Fruit fly (Drosophila melanogaster) whole organism, prepupa: ENCODE results near the gene TTLL3A.
A peak's percentile ranks its signal among the peaks of the same experiment; 100 is the strongest.

Source experiments
- Blimp-1 ChIP-seq: fragments of 200-800 bp; sonication (Bioruptor generic); optimal IDR thresholded peaks from 3 replicates; lab custom pipeline; 2017; ENCODE audit warnings: missing biosample characterization, missing genetic modification characterization, mild to moderate bottlenecking, moderate library complexity, missing genetic modification reagents
- CG10631 ChIP-seq: fragments of 200-800 bp; sonication (Bioruptor generic); optimal IDR thresholded peaks from 2 replicates; lab custom pipeline; 2016; ENCODE audit warnings: missing biosample characterization, missing genetic modification characterization
- CG10669 ChIP-seq: fragments of 200-800 bp; sonication (Bioruptor generic); optimal IDR thresholded peaks from 3 replicates; lab custom pipeline; 2018; ENCODE audit warnings: missing biosample characterization, mild to moderate bottlenecking, missing genetic modification characterization, moderate library complexity
- CG11294 ChIP-seq: fragments of 200-800 bp; sonication (Bioruptor generic); IDR thresholded peaks from 2 replicates; pipeline ENCODE4 v1.3.6; 2022; ENCODE audit warnings: missing biosample characterization, missing genetic modification characterization
- CG11902 ChIP-seq: fragments of 200-800 bp; sonication (Bioruptor generic); optimal IDR thresholded peaks from 3 replicates; lab custom pipeline; 2016; ENCODE audit warnings: missing biosample characterization, missing genetic modification characterization
- CG15336 ChIP-seq: fragments of 200-800 bp; sonication (Bioruptor generic); IDR thresholded peaks from 2 replicates; pipeline ENCODE4 v1.3.6; 2022; ENCODE audit warnings: missing biosample characterization, missing genetic modification characterization
- CG1621 ChIP-seq: fragments of 200-800 bp; sonication (Bioruptor generic); optimal IDR thresholded peaks from 3 replicates; lab custom pipeline; 2018; ENCODE audit warnings: missing biosample characterization, mild to moderate bottlenecking, missing genetic modification characterization
- CG16779 ChIP-seq: fragments of 200-800 bp; sonication (Bioruptor generic); optimal IDR thresholded peaks from 3 replicates; lab custom pipeline; 2017; ENCODE audit warnings: missing biosample characterization, mild to moderate bottlenecking, missing genetic modification characterization
- CG32006 ChIP-seq: fragments of 200-800 bp; sonication (Bioruptor generic); optimal IDR thresholded peaks from 3 replicates; lab custom pipeline; 2017; ENCODE audit warnings: missing biosample characterization, mild to moderate bottlenecking, missing genetic modification characterization
- CG34406 ChIP-seq: fragments of 200-800 bp; sonication (Bioruptor generic); optimal IDR thresholded peaks from 3 replicates; lab custom pipeline; 2016; ENCODE audit warnings: missing biosample characterization, missing genetic modification characterization
- CG3919 ChIP-seq: fragments of 200-800 bp; sonication (Bioruptor generic); optimal IDR thresholded peaks from 3 replicates; lab custom pipeline; 2016; ENCODE audit warnings: missing biosample characterization, missing genetic modification characterization
- CG6163 ChIP-seq: fragments of 200-800 bp; sonication (Bioruptor generic); IDR thresholded peaks from 3 replicates; pipeline ENCODE4 v1.3.6; 2022; ENCODE audit warnings: missing biosample characterization, missing genetic modification characterization
- CG6276 ChIP-seq: fragments of 200-800 bp; sonication (Bioruptor generic); optimal IDR thresholded peaks from 2 replicates; lab custom pipeline; 2017; ENCODE audit warnings: missing biosample characterization, mild to moderate bottlenecking, missing genetic modification characterization
- CG6808 ChIP-seq: fragments of 200-800 bp; sonication (Bioruptor generic); optimal IDR thresholded peaks from 3 replicates; lab custom pipeline; 2017; ENCODE audit warnings: missing biosample characterization, missing genetic modification characterization, mild to moderate bottlenecking, moderate library complexity, missing genetic modification reagents
- CG6854 ChIP-seq: fragments of 200-800 bp; sonication (Bioruptor generic); optimal IDR thresholded peaks from 2 replicates; lab custom pipeline; 2017; ENCODE audit warnings: missing biosample characterization, mild to moderate bottlenecking, missing genetic modification characterization
- CG8119 ChIP-seq: fragments of 200-800 bp; sonication (Bioruptor generic); IDR thresholded peaks from 3 replicates; pipeline ENCODE4 v1.3.6; 2022; ENCODE audit warnings: missing biosample characterization, missing genetic modification characterization
- CG8632 ChIP-seq: fragments of 200-800 bp; sonication (Bioruptor generic); optimal IDR thresholded peaks from 3 replicates; lab custom pipeline; 2016; ENCODE audit warnings: missing biosample characterization, missing genetic modification characterization
- CG9139 ChIP-seq: fragments of 200-800 bp; sonication (Bioruptor generic); optimal IDR thresholded peaks from 3 replicates; lab custom pipeline; 2017; ENCODE audit warnings: missing biosample characterization, mild to moderate bottlenecking, missing genetic modification characterization
- Eip75B ChIP-seq: fragments of 200-800 bp; sonication (Bioruptor generic); optimal IDR thresholded peaks from 3 replicates; lab custom pipeline; 2016; ENCODE audit warnings: missing biosample characterization, missing genetic modification characterization
- Eip93F ChIP-seq: fragments of 200-800 bp; sonication (Bioruptor generic); optimal IDR thresholded peaks from 2 replicates; lab custom pipeline; 2016; ENCODE audit warnings: missing biosample characterization, mild to moderate bottlenecking, missing genetic modification characterization
- Ets21C ChIP-seq: fragments of 200-800 bp; sonication (Bioruptor generic); optimal IDR thresholded peaks from 3 replicates; lab custom pipeline; 2016; ENCODE audit warnings: missing biosample characterization, missing genetic modification characterization
- Gug ChIP-seq: fragments of 200-800 bp; sonication (Bioruptor generic); IDR thresholded peaks from 2 replicates; pipeline ENCODE4 v1.3.6; 2022; ENCODE audit warnings: missing biosample characterization, missing genetic modification characterization
- Hr38 ChIP-seq: sonication (Bioruptor generic); optimal IDR thresholded peaks from 2 replicates; lab custom pipeline; 2016; ENCODE audit warnings: missing biosample characterization, missing genetic modification characterization
- Hr39 ChIP-seq: fragments of 200-800 bp; sonication (Bioruptor generic); optimal IDR thresholded peaks from 2 replicates; lab custom pipeline; 2016; ENCODE audit warnings: missing biosample characterization, missing genetic modification characterization
- Hr4 ChIP-seq: fragments of 200-800 bp; sonication (Bioruptor generic); optimal IDR thresholded peaks from 3 replicates; lab custom pipeline; 2016; ENCODE audit warnings: missing biosample characterization, missing genetic modification characterization
- Met ChIP-seq: fragments of 200-800 bp; sonication (Bioruptor generic); optimal IDR thresholded peaks from 3 replicates; lab custom pipeline; 2016; ENCODE audit warnings: missing biosample characterization, missing genetic modification characterization
- Smox ChIP-seq: fragments of 200-800 bp; sonication (Bioruptor generic); optimal IDR thresholded peaks from 3 replicates; lab custom pipeline; 2016; ENCODE audit warnings: missing biosample characterization, missing genetic modification characterization
- Sox102F ChIP-seq: fragments of 200-800 bp; sonication (Bioruptor generic); optimal IDR thresholded peaks from 2 replicates; lab custom pipeline; 2016; ENCODE audit warnings: missing biosample characterization, mild to moderate bottlenecking, missing genetic modification characterization
- Sox15 ChIP-seq: fragments of 200-800 bp; sonication (Bioruptor generic); optimal IDR thresholded peaks from 3 replicates; lab custom pipeline; 2016; ENCODE audit warnings: missing biosample characterization, missing genetic modification characterization
- achi ChIP-seq: fragments of 200-800 bp; sonication (Bioruptor generic); optimal IDR thresholded peaks from 3 replicates; lab custom pipeline; 2016; ENCODE audit warnings: missing biosample characterization, missing genetic modification characterization
- acj6 ChIP-seq: fragments of 200-800 bp; sonication (Bioruptor generic); optimal IDR thresholded peaks from 3 replicates; lab custom pipeline; 2016; ENCODE audit warnings: missing biosample characterization, missing genetic modification characterization
- dac ChIP-seq: fragments of 200-800 bp; sonication (Bioruptor generic); optimal IDR thresholded peaks from 2 replicates; lab custom pipeline; 2017; ENCODE audit warnings: missing biosample characterization, mild to moderate bottlenecking, missing genetic modification characterization
- dsx ChIP-seq: fragments of 200-800 bp; optimal IDR thresholded peaks from 3 replicates; lab custom pipeline; 2019; ENCODE audit warnings: missing biosample characterization, mild to moderate bottlenecking, missing genetic modification characterization, moderate library complexity; ENCODE audit not compliant: poor library complexity, severe bottlenecking
- eg ChIP-seq: fragments of 200-800 bp; sonication (Bioruptor generic); IDR thresholded peaks from 3 replicates; pipeline ENCODE4 v1.3.6; 2022; ENCODE audit warnings: missing biosample characterization, missing genetic modification characterization
- esn ChIP-seq: fragments of 200-800 bp; sonication (Bioruptor generic); optimal IDR thresholded peaks from 2 replicates; lab custom pipeline; 2016; ENCODE audit warnings: missing biosample characterization, mild to moderate bottlenecking, missing genetic modification characterization, moderate library complexity
- fd85E ChIP-seq: fragments of 200-800 bp; sonication (Bioruptor generic); optimal IDR thresholded peaks from 3 replicates; lab custom pipeline; 2016; ENCODE audit warnings: missing biosample characterization, missing genetic modification characterization
- fkh ChIP-seq: fragments of 200-800 bp; sonication (Bioruptor generic); optimal IDR thresholded peaks from 3 replicates; lab custom pipeline; 2017; ENCODE audit warnings: missing biosample characterization, mild to moderate bottlenecking, missing genetic modification characterization, moderate library complexity
- lz ChIP-seq: fragments of 200-800 bp; sonication (Bioruptor generic); optimal IDR thresholded peaks from 3 replicates; lab custom pipeline; 2016; ENCODE audit warnings: missing biosample characterization, missing genetic modification characterization
- net ChIP-seq: fragments of 200-800 bp; sonication (Bioruptor generic); optimal IDR thresholded peaks from 3 replicates; lab custom pipeline; 2016; ENCODE audit warnings: missing biosample characterization, missing genetic modification characterization
- pdm3 ChIP-seq: fragments of 200-800 bp; sonication (Bioruptor generic); optimal IDR thresholded peaks from 3 replicates; lab custom pipeline; 2016; ENCODE audit warnings: missing biosample characterization, missing genetic modification characterization
- spab ChIP-seq: fragments of 200-800 bp; sonication (Bioruptor generic); optimal IDR thresholded peaks from 2 replicates; lab custom pipeline; 2017; ENCODE audit warnings: missing biosample characterization, mild to moderate bottlenecking, missing genetic modification characterization, missing genetic modification reagents
- svp ChIP-seq: fragments of 200-800 bp; sonication (Bioruptor generic); peaks from one replicate; lab custom pipeline; 2016; ENCODE audit warnings: missing biosample characterization, missing genetic modification characterization
- topi ChIP-seq: fragments of 200-800 bp; sonication (Bioruptor generic); optimal IDR thresholded peaks from 3 replicates; lab custom pipeline; 2016; ENCODE audit warnings: missing biosample characterization, missing genetic modification characterization
- vri ChIP-seq: fragments of 200-800 bp; sonication (Bioruptor generic); optimal IDR thresholded peaks from 3 replicates; lab custom pipeline; 2016; ENCODE audit warnings: missing biosample characterization, mild to moderate bottlenecking, missing genetic modification characterization

Gene TTLL3A

dm6 chr2L:6698387-6698786 is 41.6 kb downstream of the TTLL3A start (continued):
- peak; percentile 75 for TF ChIP-seq Gug (GFP tag; lab: Robert Waterston, UW)
- TF ChIP-seq fkh (GFP tag; lab: Kevin White, UChicago), result no peak
- peak; percentile 69 for TF ChIP-seq CG34406 (GFP tag; lab: Kevin White, UChicago)
- TF ChIP-seq CG6163 (GFP tag; lab: Robert Waterston, UW), result peak; percentile 88
- peak; percentile 58 for TF ChIP-seq CG10669 (GFP tag; lab: Kevin White, UChicago)
- TF ChIP-seq lz (GFP tag; lab: Kevin White, UChicago), result peak; percentile 74
- TF ChIP-seq CG8119 (GFP tag; lab: Robert Waterston, UW), result peak; percentile 81
- TF ChIP-seq CG16779 (tag; lab: Kevin White, UChicago), result no peak
- peak; percentile 77 for TF ChIP-seq pdm3 (GFP tag; lab: Kevin White, UChicago)
- TF ChIP-seq dac, result peak; percentile 34
- peak; percentile 50 for TF ChIP-seq spab
- TF ChIP-seq Hr39 (GFP tag; lab: Kevin White, UChicago), result peak; percentile 77
- TF ChIP-seq CG1621 (tag; lab: Kevin White, UChicago), result peak; percentile 45
- TF ChIP-seq CG11902 (GFP tag; lab: Kevin White, UChicago), result peak; percentile 56
- peak; percentile 65 for TF ChIP-seq achi
- TF ChIP-seq vri (GFP tag; lab: Kevin White, UChicago), result peak; percentile 46
- TF ChIP-seq, all 60 proteins: peak for 54

- TF ChIP-seq CG8119 (GFP tag; lab: Robert Waterston, UW) (no peak), Met (GFP tag; lab: Kevin White, UChicago) (no peak), Sox15 (GFP tag; lab: Kevin White, UChicago) (no peak), Hr38 (GFP tag; lab: Kevin White, UChicago) (no peak), CG32006 (GFP tag; lab: Kevin White, UChicago) (no peak), CG9139 (no peak), CG3919 (GFP tag; lab: Kevin White, UChicago) (no peak), spab (no peak), acj6 (GFP tag; lab: Kevin White, UChicago) (no peak), CG6276 (GFP tag; lab: Kevin White, UChicago) (no peak), CG10631 (GFP tag; lab: Kevin White, UChicago) (no peak), CG6808 (GFP tag; lab: Kevin White, UChicago) (no peak), svp (no peak), fkh (GFP tag; lab: Kevin White, UChicago) (no peak)
Observed at dm6 chr2L:6696229-6696628, 43.8 kb downstream of the TTLL3A start.

- TF ChIP-seq CG10669 (GFP tag; lab: Kevin White, UChicago), result peak; percentile 62
- TF ChIP-seq topi (GFP tag; lab: Kevin White, UChicago), result peak; percentile 58
- no peak for TF ChIP-seq Blimp-1
- TF ChIP-seq esn (GFP tag; lab: Kevin White, UChicago), result peak; percentile 64
- peak; percentile 82 for TF ChIP-seq CG6276 (GFP tag; lab: Kevin White, UChicago)
- peak; percentile 44 for TF ChIP-seq CG34406 (GFP tag; lab: Kevin White, UChicago)
- TF ChIP-seq CG8632 (GFP tag; lab: Kevin White, UChicago), result peak; percentile 50
- TF ChIP-seq Hr38 (GFP tag; lab: Kevin White, UChicago), result no peak
- peak; percentile 8; the same call in 1 of the 2 replicates for TF ChIP-seq Gug (GFP tag; lab: Robert Waterston, UW)
- TF ChIP-seq Eip93F (GFP tag; lab: Kevin White, UChicago), result no peak
- no peak for TF ChIP-seq fkh (GFP tag; lab: Kevin White, UChicago)
- TF ChIP-seq achi, result peak; percentile 59
- TF ChIP-seq CG32006 (GFP tag; lab: Kevin White, UChicago), result peak; percentile 89
- TF ChIP-seq CG6163 (GFP tag; lab: Robert Waterston, UW), result no peak
- TF ChIP-seq Ets21C (GFP tag; lab: Kevin White, UChicago), result peak; percentile 7
- peak; percentile 80 for TF ChIP-seq CG15336 (GFP tag; lab: Robert Waterston, UW)
- TF ChIP-seq CG11294, result no peak
- peak; percentile 33 for TF ChIP-seq Smox (GFP tag; lab: Kevin White, UChicago)
- TF ChIP-seq CG16779 (tag; lab: Kevin White, UChicago), result no peak
- peak; percentile 38 for TF ChIP-seq CG6854
- peak; percentile 11 for TF ChIP-seq Sox15 (GFP tag; lab: Kevin White, UChicago)
- peak; percentile 72 for TF ChIP-seq Hr4 (GFP tag; lab: Kevin White, UChicago)
- TF ChIP-seq lz (GFP tag; lab: Kevin White, UChicago), result peak; percentile 49
- peak; percentile 68 for TF ChIP-seq Eip75B
- no peak for TF ChIP-seq CG1621 (tag; lab: Kevin White, UChicago)
- peak; percentile 36 for TF ChIP-seq Sox102F (GFP tag; lab: Kevin White, UChicago)
- TF ChIP-seq eg, result peak; percentile 42; the same call in 1 of the 3 replicates
- no peak for TF ChIP-seq fd85E (GFP tag; lab: Kevin White, UChicago)
- TF ChIP-seq CG10631 (GFP tag; lab: Kevin White, UChicago), result peak; percentile 61
- TF ChIP-seq CG9139, result peak; percentile 62
- peak; percentile 74 for TF ChIP-seq CG8119 (GFP tag; lab: Robert Waterston, UW)
- peak; percentile 72 for TF ChIP-seq dsx
- TF ChIP-seq Met (GFP tag; lab: Kevin White, UChicago), result peak; percentile 65
- peak; percentile 68 for TF ChIP-seq net (GFP tag; lab: Kevin White, UChicago)
Observed at dm6 chr2L:6693794-6694254, 46.2 kb downstream of the TTLL3A start.
